Worm (Caenorhabditis elegans) whole organism, L1 larva: ENCODE data around the gene usp-14.

Experiments
- aly-2 ChIP-seq: fragments of 150-350 bp; optimal IDR thresholded peaks from 2 replicates; lab custom pipeline; 2014; ENCODE audit warnings: missing biosample characterization, missing genetic modification characterization
- mef-2 ChIP-seq: fragments of 150-350 bp; optimal IDR thresholded peaks from 2 replicates; lab custom pipeline; 2014; ENCODE audit warnings: missing biosample characterization, missing genetic modification characterization
- nhr-47 ChIP-seq: sonication (generic microtip); optimal IDR thresholded peaks from 2 replicates; lab custom pipeline; 2016; ENCODE audit warnings: mild to moderate bottlenecking, missing genetic modification characterization, moderate library complexity, missing compliant biosample characterization
- xbp-1 ChIP-seq: sonication (generic microtip); optimal IDR thresholded peaks from 2 replicates; lab custom pipeline; 2016; ENCODE audit warnings: missing genetic modification characterization, missing compliant biosample characterization

ce11 chrII:14495341-14495740 is 6.9 kb upstream of the usp-14 start:
- TF ChIP-seq aly-2 (tag; lab: Kevin White, UChicago) (no peak), mef-2 (tag; lab: Kevin White, UChicago) (no peak), xbp-1 (tag; lab: Kevin White, UChicago) (no peak), nhr-47 (no peak)
